Worm (Caenorhabditis elegans) whole organism, young adult: ENCODE results near the gene F36H9.1.

ENCODE experiments used
- F55B11.4 ChIP-seq: sonication (generic microtip); optimal IDR thresholded peaks from 2 replicates; lab custom pipeline; 2016; ENCODE audit warnings: missing compliant biosample characterization, missing genetic modification characterization, borderline replicate concordance; ENCODE audit not compliant: insufficient read depth
- die-1 ChIP-seq: sonication (generic microtip); optimal IDR thresholded peaks from 2 replicates; lab custom pipeline; 2016; ENCODE audit warnings: missing genotype, mild to moderate bottlenecking, missing genetic modification characterization, missing compliant biosample characterization
- nhr-120 ChIP-seq: fragments of 200-800 bp; sonication (Bioruptor generic); IDR thresholded peaks from 2 replicates; pipeline ENCODE4 v1.3.6; 2022; ENCODE audit warnings: missing genetic modification characterization, missing compliant biosample characterization
- nhr-90 ChIP-seq: sonication (generic microtip); optimal IDR thresholded peaks from 2 replicates; lab custom pipeline; 2016; ENCODE audit warnings: missing genotype, mild to moderate bottlenecking, missing genetic modification characterization, missing compliant biosample characterization
- unc-130 ChIP-seq: sonication (generic microtip); optimal IDR thresholded peaks from 2 replicates; lab custom pipeline; 2016; ENCODE audit warnings: missing genetic modification reagents, missing genetic modification characterization, missing compliant biosample characterization

DNA sequence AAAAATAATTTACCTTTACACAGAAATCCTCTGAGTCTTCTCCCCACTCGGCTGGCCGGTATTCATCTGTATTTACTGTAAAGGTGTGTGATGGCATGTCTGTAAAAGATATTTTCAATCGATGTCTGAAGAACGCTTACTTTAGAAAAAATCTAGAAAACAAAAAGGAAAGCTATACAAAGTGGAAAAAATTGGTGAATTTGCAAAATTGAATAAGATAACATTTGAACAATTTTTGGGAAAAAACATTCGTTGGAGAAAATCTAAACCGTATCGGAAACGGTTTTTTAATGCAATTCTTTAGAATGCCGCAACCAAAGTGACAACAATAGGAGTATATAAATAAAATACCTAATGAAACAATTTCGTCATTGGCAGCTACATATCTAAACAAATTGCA is 12.4 kb upstream of the F36H9.1 start, which contains the start of gene F36H9.5:
- TF ChIP-seq nhr-90 (tag; lab: Kevin White, UChicago), result no peak
- no peak for TF ChIP-seq die-1 (tag; lab: Kevin White, UChicago)
- no peak for TF ChIP-seq F55B11.4 (tag; lab: Kevin White, UChicago)
- TF ChIP-seq unc-130 (GFP tag; lab: Kevin White, UChicago), result no peak
- no peak for TF ChIP-seq nhr-120 (GFP tag; lab: Robert Waterston, UW)
